Worm (Caenorhabditis elegans) whole organism, L3 larva: Measurements from ENCODE around the gene ergi-3.
A peak's percentile ranks its signal among the peaks of the same experiment; 100 is the strongest.

ENCODE experiments used
- ama-1 ChIP-seq: fragments of 150-350 bp; optimal IDR thresholded peaks from 2 replicates; lab custom pipeline; 2018
- ceh-82 ChIP-seq: fragments of 150-350 bp; optimal IDR thresholded peaks from 2 replicates; lab custom pipeline; 2014; ENCODE audit warnings: missing biosample characterization, missing genetic modification characterization
- mdl-1 ChIP-seq: fragments of 150-350 bp; optimal IDR thresholded peaks from 2 replicates; lab custom pipeline; 2014; ENCODE audit warnings: missing biosample characterization, missing genetic modification characterization
- nfya-1 ChIP-seq: sonication (generic microtip); optimal IDR thresholded peaks from 2 replicates; lab custom pipeline; 2017; ENCODE audit warnings: missing genetic modification characterization, mild to moderate bottlenecking, missing compliant biosample characterization, antibody characterized with exemption, moderate library complexity; ENCODE audit not compliant: insufficient read depth
- nhr-12 ChIP-seq: fragments of 150-350 bp; optimal IDR thresholded peaks from 2 replicates; lab custom pipeline; 2014; ENCODE audit warnings: missing biosample characterization, missing genetic modification characterization
- nhr-23 ChIP-seq: fragments of 150-350 bp; optimal IDR thresholded peaks from 2 replicates; lab custom pipeline; 2014; ENCODE audit warnings: missing biosample characterization, missing genetic modification reagents, missing genetic modification characterization
- pha-4 ChIP-seq: fragments of 150-350 bp; optimal IDR thresholded peaks from 2 replicates; lab custom pipeline; 2014; ENCODE audit warnings: missing biosample characterization, missing genetic modification reagents, missing genetic modification characterization
- skn-1 ChIP-seq: fragments of 150-350 bp; optimal IDR thresholded peaks from 2 replicates; lab custom pipeline; 2014; ENCODE audit warnings: missing biosample characterization, missing genetic modification characterization
- unc-39 ChIP-seq: sonication (generic microtip); optimal IDR thresholded peaks from 4 replicates; lab custom pipeline; 2017; ENCODE audit warnings: missing biosample characterization, missing genetic modification characterization

DNA sequence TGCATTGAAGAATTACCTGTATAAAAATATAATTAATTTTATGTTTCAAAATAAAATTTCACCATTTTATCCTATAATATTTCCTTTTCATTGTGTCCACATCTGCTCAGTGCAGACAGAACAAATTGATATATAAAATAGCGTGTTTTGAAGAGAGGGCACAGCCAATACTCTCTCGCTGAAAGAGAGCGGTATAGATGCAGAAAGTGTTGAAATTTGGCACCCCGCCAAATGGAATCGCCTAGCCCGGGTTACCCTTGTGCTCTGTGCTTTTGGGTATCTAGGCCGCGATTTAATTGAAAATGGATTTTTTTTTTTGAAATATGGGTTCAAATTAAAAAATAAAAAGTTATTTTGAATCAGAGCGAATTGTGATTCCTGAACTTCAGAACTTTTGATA lies 615 bp upstream of the ergi-3 start:
- TF ChIP-seq skn-1 (tag; lab: Kevin White, UChicago) (no peak), nhr-12 (tag; lab: Kevin White, UChicago) (no peak), mdl-1 (tag; lab: Kevin White, UChicago) (no peak), nhr-23 (no peak), pha-4 (tag; lab: Kevin White, UChicago) (peak; percentile 54), ama-1 (lab: Kevin White, UChicago) (no peak), unc-39 (tag; lab: Kevin White, UChicago) (no peak), nfya-1 (tag; lab: Kevin White, UChicago) (peak; percentile 38), ceh-82 (tag; lab: Kevin White, UChicago) (no peak)
